Fruit fly (Drosophila melanogaster): ENCODE results near the gene CG14147.

CG14147 gene

DNA sequence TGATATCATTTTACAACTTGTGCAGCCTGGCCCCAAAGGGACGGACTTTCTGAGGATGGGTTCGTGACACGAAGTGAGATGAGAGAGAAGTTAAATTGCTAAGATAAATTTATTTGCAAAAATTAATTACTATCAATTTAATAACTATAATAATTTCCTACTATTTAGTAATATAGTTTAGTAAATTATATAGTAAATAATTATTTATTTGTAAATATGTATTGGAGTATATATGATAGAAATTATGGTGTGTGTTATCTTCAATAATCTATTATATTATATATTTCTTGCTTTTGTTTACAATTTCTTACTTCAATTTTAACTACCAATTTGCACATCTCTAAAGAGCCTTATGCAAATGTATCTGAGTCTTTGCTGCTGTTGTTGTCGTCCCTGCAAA is 29.9 kb upstream of the CG14147 start (continued):
- TF ChIP-seq Hr38 (GFP tag; optimal IDR thresholded peaks at IDR 0.05) (no peak), Blimp-1 (GFP tag; optimal IDR thresholded peaks at IDR 0.05) (no peak), CG3032 (tag; optimal IDR thresholded peaks at IDR 0.05) (peak; percentile 70)

DNA sequence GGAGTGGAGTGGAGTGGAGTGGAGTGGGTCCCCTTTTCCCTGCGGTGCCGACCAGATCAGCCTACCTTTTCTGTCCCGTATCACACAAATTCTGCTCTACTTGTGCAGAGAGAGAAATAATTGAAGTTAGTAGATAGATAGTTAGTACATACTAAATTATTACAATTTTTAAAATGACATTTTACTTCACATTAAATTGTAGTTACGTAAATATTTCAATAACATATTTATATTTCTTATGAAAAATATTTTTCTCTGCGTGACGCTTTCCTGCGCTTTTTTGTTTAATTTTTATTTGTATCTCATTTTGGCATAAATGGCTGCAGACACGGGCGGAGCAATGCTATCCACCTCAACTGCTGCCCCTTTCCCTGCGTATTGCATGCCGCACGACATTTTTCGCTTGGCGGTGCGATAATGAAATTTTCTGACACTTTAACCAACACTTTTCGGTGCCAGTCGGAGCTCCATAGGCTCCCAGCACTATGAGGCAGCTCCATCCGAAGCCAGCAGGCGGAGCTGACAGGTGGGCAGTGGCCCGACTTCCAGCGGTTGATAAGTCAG is 25.6 kb upstream of the CG14147 start:
- TF ChIP-seq Eip78C (GFP tag): peak; percentile 81
- TF ChIP-seq CG4318 (GFP tag; optimal IDR thresholded peaks at IDR 0.05): no peak
- TF ChIP-seq CG15336 (GFP tag; IDR thresholded peaks at IDR 0.05): peak; percentile 49
- TF ChIP-seq CG6163 (GFP tag; IDR thresholded peaks at IDR 0.05): 0 out of 3 replicates have a peak, but pooled peaks have one; percentile 32
- peak; percentile 25 for TF ChIP-seq OdsH (GFP tag; optimal IDR thresholded peaks at IDR 0.05)
- TF ChIP-seq CG10631 (GFP tag; optimal IDR thresholded peaks at IDR 0.05): peak; percentile 25
- no peak for TF ChIP-seq Eip93F (GFP tag; optimal IDR thresholded peaks at IDR 0.05)
- TF ChIP-seq CG1621 (tag; optimal IDR thresholded peaks at IDR 0.05): no peak
- no peak for TF ChIP-seq CG6276 (GFP tag; optimal IDR thresholded peaks at IDR 0.05)
- no peak for TF ChIP-seq CG7368 (GFP tag; optimal IDR thresholded peaks at IDR 0.05)
- TF ChIP-seq Hr4 (GFP tag; optimal IDR thresholded peaks at IDR 0.05): peak; percentile 13
- TF ChIP-seq CG8319 (GFP tag; optimal IDR thresholded peaks at IDR 0.05): no peak
- TF ChIP-seq vri (GFP tag; optimal IDR thresholded peaks at IDR 0.05): no peak
- TF ChIP-seq cyc (GFP tag; optimal IDR thresholded peaks at IDR 0.05): no peak
- no peak for TF ChIP-seq Ets21C (GFP tag; optimal IDR thresholded peaks at IDR 0.05)
- no peak for TF ChIP-seq CG3919 (GFP tag; optimal IDR thresholded peaks at IDR 0.05)
- TF ChIP-seq ss (GFP tag; optimal IDR thresholded peaks at IDR 0.05): peak in 1 of 2 experiments; percentile 90
- no peak for TF ChIP-seq dsx (GFP tag; optimal IDR thresholded peaks at IDR 0.05; ENCODE audit: poor library complexity, severe bottlenecking)
- peak; percentile 11 for TF ChIP-seq achi (GFP tag; optimal IDR thresholded peaks at IDR 0.05)
- TF ChIP-seq spab (GFP tag; optimal IDR thresholded peaks at IDR 0.05): no peak
- no peak for TF ChIP-seq CG11762 (GFP tag; optimal IDR thresholded peaks at IDR 0.05; ENCODE audit: insufficient read depth)
- TF ChIP-seq fd85E (GFP tag; optimal IDR thresholded peaks at IDR 0.05): no peak
- peak; percentile 46; the same call in 1 of the 3 replicates for TF ChIP-seq eg (GFP tag; IDR thresholded peaks at IDR 0.05)
- TF ChIP-seq lz (GFP tag; optimal IDR thresholded peaks at IDR 0.05): no peak
- TF ChIP-seq net (GFP tag; optimal IDR thresholded peaks at IDR 0.05): no peak
- no peak for TF ChIP-seq Hr38 (GFP tag; optimal IDR thresholded peaks at IDR 0.05)
- no peak for TF ChIP-seq CG31627 (GFP tag; optimal IDR thresholded peaks at IDR 0.05)
- no peak for TF ChIP-seq CG11294 (GFP tag; IDR thresholded peaks at IDR 0.05)
- no peak for TF ChIP-seq Eip75B (GFP tag; optimal IDR thresholded peaks at IDR 0.05)
- TF ChIP-seq Sox14 (GFP tag; optimal IDR thresholded peaks at IDR 0.05): no peak
- no peak for TF ChIP-seq Hr39 (GFP tag; optimal IDR thresholded peaks at IDR 0.05)
- peak; percentile 37 for TF ChIP-seq svp (GFP tag)
- TF ChIP-seq Blimp-1 (GFP tag; optimal IDR thresholded peaks at IDR 0.05): no peak
- no peak for TF ChIP-seq fkh (GFP tag; optimal IDR thresholded peaks at IDR 0.05)
- TF ChIP-seq CG8119 (GFP tag; IDR thresholded peaks at IDR 0.05): peak; percentile 52; the same call in 2 of the 3 replicates
- no peak for TF ChIP-seq esn (GFP tag; optimal IDR thresholded peaks at IDR 0.05)
- no peak for TF ChIP-seq topi (GFP tag; optimal IDR thresholded peaks at IDR 0.05)
- TF ChIP-seq Lpt (GFP tag; optimal IDR thresholded peaks at IDR 0.05): no peak
- TF ChIP-seq dac (GFP tag; optimal IDR thresholded peaks at IDR 0.05): no peak
- no peak for TF ChIP-seq fd59A (GFP tag; optimal IDR thresholded peaks at IDR 0.05)
- TF ChIP-seq CG6854 (GFP tag; optimal IDR thresholded peaks at IDR 0.05): no peak
- TF ChIP-seq CG6808 (GFP tag; optimal IDR thresholded peaks at IDR 0.05): no peak
- TF ChIP-seq CG16779 (tag; optimal IDR thresholded peaks at IDR 0.05): no peak
- TF ChIP-seq Gug (GFP tag; IDR thresholded peaks at IDR 0.05): no peak
- no peak for TF ChIP-seq CG10669 (GFP tag; optimal IDR thresholded peaks at IDR 0.05)
- TF ChIP-seq CG6792 (GFP tag; optimal IDR thresholded peaks at IDR 0.05): no peak
- TF ChIP-seq CG11902 (GFP tag; optimal IDR thresholded peaks at IDR 0.05): no peak
- no peak for TF ChIP-seq Sox102F (GFP tag; optimal IDR thresholded peaks at IDR 0.05)
- TF ChIP-seq pdm3 (GFP tag; optimal IDR thresholded peaks at IDR 0.05): peak; percentile 20

Data from whole organism, prepupa.